Fruit fly (Drosophila melanogaster) whole organism, adult: ENCODE data around the gene LKRSDH.

Experiments
- CG11617 ChIP-seq: fragments of 200-800 bp; sonication (Bioruptor generic); optimal IDR thresholded peaks from 2 replicates; lab custom pipeline; 2017; ENCODE audit warnings: mild to moderate bottlenecking, missing biosample characterization, missing genetic modification reagents, missing genetic modification characterization
- CG12768 ChIP-seq: fragments of 200-800 bp; sonication (Bioruptor generic); optimal IDR thresholded peaks from 2 replicates; lab custom pipeline; 2017; ENCODE audit warnings: missing biosample characterization, missing genetic modification characterization, mild to moderate bottlenecking, moderate library complexity, missing genetic modification reagents
- CG14711 ChIP-seq: fragments of 200-800 bp; sonication (Bioruptor generic); optimal IDR thresholded peaks from 2 replicates; lab custom pipeline; 2018; ENCODE audit warnings: missing biosample characterization, mild to moderate bottlenecking, missing genetic modification characterization, moderate library complexity
- Mnt ChIP-seq: fragments of 200-800 bp; sonication (Bioruptor generic); optimal IDR thresholded peaks from 2 replicates; lab custom pipeline; 2016; ENCODE audit warnings: missing biosample characterization, mild to moderate bottlenecking, missing genetic modification characterization
- tj ChIP-seq: fragments of 200-800 bp; sonication (Bioruptor generic); optimal IDR thresholded peaks from 3 replicates; lab custom pipeline; 2017; ENCODE audit warnings: missing biosample characterization, mild to moderate bottlenecking, missing genetic modification characterization, moderate library complexity

dm6 chr2L:7777979-7778692 is 17.6 kb downstream of the LKRSDH start, which contains the start of gene CG7179:
- no peak for TF ChIP-seq CG14711 (tag; lab: Kevin White, UChicago)
- no peak for TF ChIP-seq CG11617 (GFP tag; lab: Kevin White, UChicago)
- TF ChIP-seq Mnt = no peak
- TF ChIP-seq CG12768 = no peak
- no peak for TF ChIP-seq tj
